Worm (Caenorhabditis elegans) whole organism, L1 larva: ENCODE results near the gene nuaf-1.
A peak's percentile ranks its signal among the peaks of the same experiment; 100 is the strongest.

Experiments
- C16A3.4 ChIP-seq: fragments of 150-350 bp; optimal IDR thresholded peaks from 2 replicates; lab custom pipeline; 2014; ENCODE audit warnings: missing biosample characterization, missing genetic modification characterization
- C34B4.2 ChIP-seq: sonication (generic microtip); optimal IDR thresholded peaks from 2 replicates; lab custom pipeline; 2017; ENCODE audit warnings: mild to moderate bottlenecking, missing genetic modification characterization, missing compliant biosample characterization
- aha-1 ChIP-seq: fragments of 150-350 bp; optimal IDR thresholded peaks from 2 replicates; lab custom pipeline; 2014; ENCODE audit warnings: missing biosample characterization, missing genetic modification characterization
- alr-1 ChIP-seq: fragments of 200-800 bp; sonication (Bioruptor generic); optimal IDR thresholded peaks from 2 replicates; lab custom pipeline; 2018; ENCODE audit warnings: borderline replicate concordance, mild to moderate bottlenecking, missing genetic modification characterization, missing compliant biosample characterization
- aly-2 ChIP-seq: fragments of 150-350 bp; optimal IDR thresholded peaks from 2 replicates; lab custom pipeline; 2014; ENCODE audit warnings: missing biosample characterization, missing genetic modification characterization
- ama-1 ChIP-seq: fragments of 150-350 bp; optimal IDR thresholded peaks from 2 replicates; lab custom pipeline; 2014
- blmp-1 ChIP-seq: fragments of 150-350 bp; optimal IDR thresholded peaks from 2 replicates; lab custom pipeline; 2014; ENCODE audit warnings: missing biosample characterization, missing genetic modification characterization
- ceh-63 ChIP-seq: fragments of 200-800 bp; sonication (Bioruptor generic); optimal IDR thresholded peaks from 2 replicates; lab custom pipeline; 2018; ENCODE audit warnings: mild to moderate bottlenecking, missing genetic modification characterization, missing compliant biosample characterization
- ceh-8 ChIP-seq: fragments of 200-800 bp; sonication (Bioruptor generic); optimal IDR thresholded peaks from 2 replicates; lab custom pipeline; 2018; ENCODE audit warnings: mild to moderate bottlenecking, missing genetic modification characterization, moderate library complexity, missing compliant biosample characterization
- ceh-88 ChIP-seq: fragments of 200-800 bp; sonication (Bioruptor generic); IDR thresholded peaks from 2 replicates; pipeline ENCODE4 v1.3.6; 2022; ENCODE audit warnings: missing genetic modification characterization, missing compliant biosample characterization
- ceh-90 ChIP-seq: sonication (generic microtip); optimal IDR thresholded peaks from 2 replicates; lab custom pipeline; 2016; ENCODE audit warnings: missing genetic modification characterization, missing compliant biosample characterization
- dpl-1 ChIP-seq, 3 experiments: fragments of 150-350 bp in 2 of 3; sonication (generic microtip) in 1 of 3; optimal IDR thresholded peaks; 2 replicates each; lab custom pipeline; 2014 to 2017; ENCODE audit warnings: missing biosample characterization in 3 of 3, missing genetic modification characterization in 3 of 3, missing genetic modification reagents in 3 of 3
- efl-1 ChIP-seq, 4 experiments: fragments of 150-350 bp; optimal IDR thresholded peaks in 3 of 4; peaks in 1 of 4; 1 replicate in 1 of 4; 2 replicates in 3 of 4; lab custom pipeline; 2014; ENCODE audit warnings: missing biosample characterization in 2 of 4, missing genetic modification characterization in 2 of 4, missing genetic modification reagents in 2 of 4
- efl-3 ChIP-seq: fragments of 200-800 bp; sonication (Bioruptor generic); optimal IDR thresholded peaks from 2 replicates; lab custom pipeline; 2018; ENCODE audit warnings: mild to moderate bottlenecking, missing genetic modification characterization, missing compliant biosample characterization
- elt-3 ChIP-seq, 6 experiments: fragments of 150-350 bp in 1 of 6; sonication (generic microtip); optimal IDR thresholded peaks; 2 replicates each; lab custom pipeline; 2017 to 2018; ENCODE audit warnings: missing biosample characterization in 6 of 6, missing genetic modification characterization in 6 of 6, inconsistent platforms in 1 of 6
- ets-5 ChIP-seq: fragments of 200-800 bp; sonication (Bioruptor generic); IDR thresholded peaks from 2 replicates; pipeline ENCODE4 v1.3.6; 2022; ENCODE audit warnings: missing genetic modification characterization, missing compliant biosample characterization
- fkh-4 ChIP-seq: sonication (generic microtip); optimal IDR thresholded peaks from 2 replicates; lab custom pipeline; 2016; ENCODE audit warnings: missing compliant biosample characterization, missing genetic modification characterization, borderline replicate concordance
- fkh-8 ChIP-seq: sonication (generic microtip); optimal IDR thresholded peaks from 2 replicates; lab custom pipeline; 2016; ENCODE audit warnings: mild to moderate bottlenecking, missing genetic modification characterization, missing compliant biosample characterization
- fos-1 ChIP-seq: fragments of 150-350 bp; optimal IDR thresholded peaks from 2 replicates; lab custom pipeline; 2014; ENCODE audit warnings: missing biosample characterization, missing genetic modification characterization
- hlh-4 ChIP-seq: sonication (generic microtip); optimal IDR thresholded peaks from 2 replicates; lab custom pipeline; 2016; ENCODE audit warnings: mild to moderate bottlenecking, missing genetic modification characterization, missing compliant biosample characterization
- hpl-2 ChIP-seq: fragments of 150-350 bp; optimal IDR thresholded peaks from 2 replicates; lab custom pipeline; 2014; ENCODE audit warnings: missing biosample characterization, missing genetic modification reagents, missing genetic modification characterization
- isw-1 ChIP-seq: fragments of 200-800 bp; sonication (Bioruptor generic); IDR thresholded peaks from 2 replicates; pipeline ENCODE4 v1.3.6; 2022; ENCODE audit warnings: missing genetic modification characterization, missing compliant biosample characterization
- jun-1 ChIP-seq: fragments of 150-350 bp; optimal IDR thresholded peaks from 2 replicates; lab custom pipeline; 2014; ENCODE audit warnings: missing biosample characterization, missing genetic modification reagents, missing genetic modification characterization
- lin-13 ChIP-seq: fragments of 150-350 bp; optimal IDR thresholded peaks from 2 replicates; lab custom pipeline; 2014; ENCODE audit warnings: missing biosample characterization, missing genetic modification reagents, missing genetic modification characterization
- lin-14 ChIP-seq: fragments of 200-800 bp; sonication (Bioruptor generic); optimal IDR thresholded peaks from 2 replicates; lab custom pipeline; 2018; ENCODE audit warnings: mild to moderate bottlenecking, missing genetic modification characterization, moderate library complexity, missing compliant biosample characterization
- lin-15B ChIP-seq: fragments of 150-350 bp; sonication (generic microtip); optimal IDR thresholded peaks from 3 replicates; lab custom pipeline; 2014; ENCODE audit warnings: missing biosample characterization, missing genetic modification characterization
- lir-3 ChIP-seq: sonication (generic microtip); optimal IDR thresholded peaks from 2 replicates; lab custom pipeline; 2016; ENCODE audit warnings: mild to moderate bottlenecking, missing genetic modification characterization, moderate library complexity, missing compliant biosample characterization; ENCODE audit not compliant: poor library complexity
- mab-9 ChIP-seq: fragments of 200-800 bp; sonication (Bioruptor generic); IDR thresholded peaks from 2 replicates; pipeline ENCODE4 v1.3.6; 2022; ENCODE audit warnings: missing genetic modification reagents, missing genetic modification characterization, missing compliant biosample characterization
- mdl-1 ChIP-seq, 2 experiments: fragments of 150-350 bp; optimal IDR thresholded peaks; 2 replicates each; lab custom pipeline; 2014 to 2017; ENCODE audit warnings: missing biosample characterization in 2 of 2, missing genetic modification characterization in 2 of 2, inconsistent platforms in 1 of 2
- mef-2 ChIP-seq: fragments of 150-350 bp; optimal IDR thresholded peaks from 2 replicates; lab custom pipeline; 2014; ENCODE audit warnings: missing biosample characterization, missing genetic modification characterization
- mep-1 ChIP-seq: fragments of 150-350 bp; optimal IDR thresholded peaks from 2 replicates; lab custom pipeline; 2014; ENCODE audit warnings: missing biosample characterization, missing genetic modification characterization
- nhr-11 ChIP-seq: fragments of 150-350 bp; optimal IDR thresholded peaks from 2 replicates; lab custom pipeline; 2014; ENCODE audit warnings: missing biosample characterization, missing genetic modification characterization
- nhr-28 ChIP-seq: fragments of 150-350 bp; optimal IDR thresholded peaks from 2 replicates; lab custom pipeline; 2014; ENCODE audit warnings: missing biosample characterization, missing genetic modification characterization
- nhr-47 ChIP-seq: sonication (generic microtip); optimal IDR thresholded peaks from 2 replicates; lab custom pipeline; 2016; ENCODE audit warnings: mild to moderate bottlenecking, missing genetic modification characterization, moderate library complexity, missing compliant biosample characterization
- nhr-71 ChIP-seq: sonication (generic microtip); optimal IDR thresholded peaks from 2 replicates; lab custom pipeline; 2016; ENCODE audit warnings: mild to moderate bottlenecking, missing genetic modification characterization, moderate library complexity, missing compliant biosample characterization
- nhr-76 ChIP-seq: sonication (generic microtip); optimal IDR thresholded peaks from 2 replicates; lab custom pipeline; 2017; ENCODE audit warnings: missing biosample characterization, missing genetic modification characterization
- nhr-77 ChIP-seq: fragments of 150-350 bp; optimal IDR thresholded peaks from 2 replicates; lab custom pipeline; 2014; ENCODE audit warnings: missing biosample characterization, missing genetic modification characterization
- nhr-85 ChIP-seq: sonication (generic microtip); peaks from one replicate; lab custom pipeline; 2016; ENCODE audit warnings: missing genetic modification characterization, inconsistent platforms, missing compliant biosample characterization
- nhr-90 ChIP-seq: sonication (generic microtip); optimal IDR thresholded peaks from 2 replicates; lab custom pipeline; 2016; ENCODE audit warnings: mild to moderate bottlenecking, missing genetic modification characterization, missing compliant biosample characterization; ENCODE audit not compliant: poor library complexity
- pag-3 ChIP-seq: sonication (generic microtip); optimal IDR thresholded peaks from 2 replicates; lab custom pipeline; 2017; ENCODE audit warnings: missing genetic modification characterization, mild to moderate bottlenecking, missing compliant biosample characterization, antibody characterized with exemption, borderline replicate concordance; ENCODE audit not compliant: insufficient read depth
- skn-1 ChIP-seq: fragments of 150-350 bp; optimal IDR thresholded peaks from 2 replicates; lab custom pipeline; 2014; ENCODE audit warnings: missing biosample characterization, missing genetic modification characterization
- snpc-4 ChIP-seq: fragments of 150-350 bp; optimal IDR thresholded peaks from 2 replicates; lab custom pipeline; 2014; ENCODE audit warnings: missing biosample characterization, missing genetic modification characterization
- sptf-1 ChIP-seq: fragments of 150-350 bp; optimal IDR thresholded peaks from 2 replicates; lab custom pipeline; 2014; ENCODE audit warnings: missing biosample characterization, missing genetic modification characterization
- sup-37 ChIP-seq: fragments of 200-800 bp; sonication (Bioruptor generic); optimal IDR thresholded peaks from 2 replicates; lab custom pipeline; 2018; ENCODE audit warnings: mild to moderate bottlenecking, missing genetic modification characterization, missing compliant biosample characterization
- swsn-7 ChIP-seq: sonication (generic microtip); optimal IDR thresholded peaks from 2 replicates; lab custom pipeline; 2016; ENCODE audit warnings: missing genetic modification characterization, missing compliant biosample characterization
- tbx-2 ChIP-seq: sonication (generic microtip); optimal IDR thresholded peaks from 2 replicates; lab custom pipeline; 2016; ENCODE audit warnings: missing genetic modification characterization, missing compliant biosample characterization
- unc-30 ChIP-seq: sonication (generic microtip); optimal IDR thresholded peaks from 2 replicates; lab custom pipeline; 2017; ENCODE audit warnings: missing biosample characterization, missing genetic modification characterization
- unc-62 ChIP-seq: fragments of 150-350 bp; optimal IDR thresholded peaks from 2 replicates; lab custom pipeline; 2014; ENCODE audit warnings: missing biosample characterization, missing genetic modification reagents, missing genetic modification characterization
- unc-86 ChIP-seq: sonication (generic microtip); optimal IDR thresholded peaks from 2 replicates; lab custom pipeline; 2016; ENCODE audit warnings: missing genetic modification characterization, missing compliant biosample characterization
- unc-98 ChIP-seq: fragments of 200-800 bp; sonication (Bioruptor generic); IDR thresholded peaks from 2 replicates; pipeline ENCODE4 v1.3.6; 2022; ENCODE audit warnings: missing genetic modification characterization, missing compliant biosample characterization
- xbp-1 ChIP-seq: sonication (generic microtip); optimal IDR thresholded peaks from 2 replicates; lab custom pipeline; 2016; ENCODE audit warnings: missing genetic modification characterization, missing compliant biosample characterization
- ztf-11 ChIP-seq, 2 experiments: sonication (generic microtip); optimal IDR thresholded peaks; 2 replicates each; lab custom pipeline; 2016 to 2017; ENCODE audit warnings: missing genetic modification characterization in 2 of 2, missing biosample characterization in 1 of 2, missing compliant biosample characterization in 1 of 2

nuaf-1 gene

DNA sequence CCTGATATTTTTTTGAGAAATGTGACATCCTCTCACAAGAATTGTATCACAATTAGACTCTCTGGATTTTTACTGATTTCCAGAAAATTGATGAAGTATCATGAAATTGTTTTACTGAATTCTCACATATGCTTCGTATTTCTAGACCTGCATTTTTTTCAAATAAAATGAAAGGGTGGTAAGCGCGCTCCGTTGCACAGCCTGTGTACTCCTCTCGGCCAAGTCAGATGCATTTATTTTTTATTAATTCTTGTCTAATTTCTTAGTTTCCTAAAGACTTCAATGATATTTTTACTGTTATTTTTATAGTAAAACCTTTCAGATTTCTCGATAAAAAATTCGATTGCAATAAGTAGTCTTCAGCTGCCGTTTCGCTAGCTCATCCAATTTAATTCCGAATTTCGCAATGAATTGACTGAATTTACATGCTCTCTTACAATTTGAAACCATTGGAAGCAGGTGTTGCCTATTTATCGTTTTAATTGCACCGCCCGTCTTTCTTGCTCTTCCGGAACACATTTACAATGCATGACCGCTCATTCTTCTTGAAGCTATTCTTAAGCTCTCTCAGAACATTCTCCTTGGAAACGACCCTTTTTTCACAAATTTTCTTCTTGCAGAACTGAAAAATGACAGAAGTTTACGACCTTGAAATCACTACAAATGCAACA, 23.2 kb upstream of the nuaf-1 start, which contains the start of gene tbcb-1 (continued):
- TF ChIP-seq sptf-1 (tag; lab: Kevin White, UChicago) (no peak), fkh-8 (no peak), nhr-71 (tag; lab: Kevin White, UChicago) (peak; percentile 66), C16A3.4 (tag; lab: Kevin White, UChicago) (no peak), ztf-11 (tag; optimal IDR thresholded peaks at IDR 0.05; lab: Kevin White, UChicago) (no peak), ceh-63 (GFP tag; lab: Kevin White, UChicago) (no peak), nhr-47 (tag; lab: Kevin White, UChicago) (peak; percentile 67), ama-1 (no peak), xbp-1 (tag; lab: Kevin White, UChicago) (peak; percentile 46), mef-2 (tag; lab: Kevin White, UChicago) (no peak), C34B4.2 (tag; lab: Kevin White, UChicago) (no peak), aly-2 (tag; lab: Kevin White, UChicago) (no peak), tbx-2 (tag; lab: Kevin White, UChicago) (peak; percentile 37), mdl-1 (tag; optimal IDR thresholded peaks at IDR 0.05; lab: Kevin White, UChicago) (no peak), alr-1 (tag; lab: Kevin White, UChicago) (no peak), hpl-2 (no peak), ets-5 (GFP tag; lab: Robert Waterston, UW) (no peak), skn-1 (tag; lab: Kevin White, UChicago) (no peak), unc-62 (GFP tag; lab: Kevin White, UChicago) (no peak), pag-3 (no peak), sup-37 (GFP tag; lab: Kevin White, UChicago) (no peak), ceh-8 (GFP tag; lab: Kevin White, UChicago) (no peak), unc-86 (tag; lab: Kevin White, UChicago) (no peak), mab-9 (GFP tag; lab: Robert Waterston, UW) (no peak), mep-1 (tag; lab: Kevin White, UChicago) (peak; percentile 63), jun-1 (tag; lab: Kevin White, UChicago) (no peak), unc-98 (GFP tag; lab: Robert Waterston, UW) (no peak), nhr-90 (tag; lab: Kevin White, UChicago) (peak; percentile 37), ceh-88 (GFP tag; lab: Robert Waterston, UW) (no peak), hlh-4 (no peak), lin-14 (GFP tag; lab: Kevin White, UChicago) (no peak), dpl-1 (GFP tag; optimal IDR thresholded peaks at IDR 0.05; lab: Kevin White, UChicago) (peak; percentile 33 to 74 (median 65)), fos-1 (tag; lab: Kevin White, UChicago) (no peak), blmp-1 (peak; percentile 37), nhr-85 (tag; lab: Kevin White, UChicago) (peak; percentile 32), lin-13 (no peak), aha-1 (tag; lab: Kevin White, UChicago) (no peak), efl-3 (GFP tag; lab: Kevin White, UChicago) (no peak), nhr-11 (tag; lab: Kevin White, UChicago) (no peak), unc-30 (tag; lab: Kevin White, UChicago) (no peak), elt-3 (tag; optimal IDR thresholded peaks at IDR 0.05; lab: Kevin White, UChicago) (no peak), lir-3 (tag; lab: Kevin White, UChicago) (peak; percentile 29), efl-1 (optimal IDR thresholded peaks at IDR 0.05; lab: Kevin White, UChicago) (peak; percentile 46 to 66), efl-1 (GFP tag; optimal IDR thresholded peaks at IDR 0.05 in 1 of 2; lab: Kevin White, UChicago) (peak; percentile 58 to 95), swsn-7 (peak; percentile 57), isw-1 (no peak), lin-15B (tag; lab: Kevin White, UChicago) (peak; percentile 57), nhr-76 (tag; lab: Kevin White, UChicago) (no peak), ceh-90 (tag; lab: Kevin White, UChicago) (no peak), nhr-77 (tag; lab: Kevin White, UChicago) (no peak), nhr-28 (tag; lab: Kevin White, UChicago) (no peak), snpc-4 (tag; lab: Kevin White, UChicago) (peak; percentile 0), fkh-4 (peak; percentile 4)
